Fruit fly (Drosophila melanogaster) whole organism, embryonic: ENCODE results near the gene CG9269.

Source experiments
- ATbp ChIP-seq: fragments of 200-800 bp; sonication (Bioruptor generic); optimal IDR thresholded peaks from 2 replicates; lab custom pipeline; 2017; ENCODE audit warnings: missing biosample characterization, mild to moderate bottlenecking, missing genetic modification characterization, missing genetic modification reagents
- Atf-2 ChIP-seq: fragments of 200-800 bp; sonication (Bioruptor generic); optimal IDR thresholded peaks from 2 replicates; lab custom pipeline; 2016; ENCODE audit warnings: missing biosample characterization, missing genetic modification characterization
- B-H2 ChIP-seq: fragments of 200-800 bp; sonication (Bioruptor generic); optimal IDR thresholded peaks from 2 replicates; lab custom pipeline; 2018; ENCODE audit warnings: missing biosample characterization, mild to moderate bottlenecking, missing genetic modification characterization
- CG15269 ChIP-seq: fragments of 200-800 bp; sonication (Bioruptor generic); optimal IDR thresholded peaks from 2 replicates; lab custom pipeline; 2018; ENCODE audit warnings: missing biosample characterization, mild to moderate bottlenecking, missing genetic modification characterization, moderate library complexity
- CG1792 ChIP-seq: fragments of 200-800 bp; sonication (Bioruptor generic); optimal IDR thresholded peaks from 2 replicates; lab custom pipeline; 2016; ENCODE audit warnings: missing biosample characterization, missing genetic modification characterization
- Dbx ChIP-seq: fragments of 200-800 bp; sonication (Bioruptor generic); IDR thresholded peaks from 3 replicates; pipeline ENCODE4 v1.3.6; 2022; ENCODE audit warnings: missing biosample characterization, missing genetic modification characterization
- Ets65A ChIP-seq: fragments of 200-800 bp; sonication (Bioruptor generic); peaks from one replicate; lab custom pipeline; 2016; ENCODE audit warnings: missing biosample characterization, missing genetic modification characterization
- H2.0 ChIP-seq: fragments of 200-800 bp; sonication (Bioruptor generic); IDR thresholded peaks from 2 replicates; pipeline ENCODE4 v1.3.6; 2022; ENCODE audit warnings: missing biosample characterization, missing genetic modification characterization
- Lpt ChIP-seq: fragments of >200 bp; optimal IDR thresholded peaks from 2 replicates; lab custom pipeline; 2018; ENCODE audit warnings: missing biosample characterization, missing genetic modification characterization
- Med ChIP-seq: fragments of 200-800 bp; sonication (Bioruptor generic); peaks from one replicate; lab custom pipeline; 2016; ENCODE audit warnings: missing biosample characterization, missing genetic modification characterization, mild to moderate bottlenecking, inconsistent platforms, moderate library complexity
- crol ChIP-seq: fragments of 200-800 bp; sonication (Bioruptor generic); IDR thresholded peaks from 2 replicates; pipeline ENCODE4 v1.3.6; 2022; ENCODE audit warnings: missing biosample characterization, missing genetic modification characterization
- danr ChIP-seq: fragments of 200-800 bp; sonication (Bioruptor generic); IDR thresholded peaks from 2 replicates; pipeline ENCODE4 v1.3.6; 2022; ENCODE audit warnings: missing biosample characterization, missing genetic modification characterization
- lilli ChIP-seq: fragments of 200-800 bp; sonication (Bioruptor generic); optimal IDR thresholded peaks from 3 replicates; lab custom pipeline; 2016; ENCODE audit warnings: missing biosample characterization, missing genetic modification characterization
- mam ChIP-seq: fragments of 200-800 bp; sonication (Bioruptor generic); optimal IDR thresholded peaks from 3 replicates; lab custom pipeline; 2016; ENCODE audit warnings: missing biosample characterization, missing genetic modification characterization
- wor ChIP-seq: fragments of 200-800 bp; sonication (Bioruptor generic); IDR thresholded peaks from 2 replicates; pipeline ENCODE4 v1.3.6; 2022; ENCODE audit warnings: missing biosample characterization, missing genetic modification characterization

Gene CG9269

DNA sequence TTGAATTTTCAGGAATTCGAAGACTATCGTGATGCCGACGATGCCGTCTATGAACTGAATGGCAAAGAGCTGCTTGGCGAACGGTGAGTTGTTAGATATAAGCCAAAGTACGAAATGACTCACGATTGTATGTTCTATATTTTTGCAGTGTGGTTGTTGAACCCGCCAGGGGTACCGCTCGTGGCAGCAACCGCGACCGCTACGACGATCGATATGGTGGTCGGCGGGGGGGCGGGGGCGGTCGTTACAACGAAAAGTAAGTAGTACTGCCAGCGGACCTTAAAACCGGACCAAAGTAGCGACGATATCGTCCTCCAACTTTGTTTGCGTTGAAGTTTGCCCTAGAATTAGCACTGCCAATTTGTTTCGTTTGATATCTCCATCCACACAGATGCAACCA, 46.4 kb downstream of the CG9269 start:
- peak; percentile 60 for TF ChIP-seq crol (GFP tag; lab: Robert Waterston, UW)
- no peak for TF ChIP-seq B-H2 (GFP tag; lab: Kevin White, UChicago)
- TF ChIP-seq danr, result 0 out of 2 replicates have a peak, but pooled peaks have one; percentile 7
- no peak for TF ChIP-seq H2.0 (GFP tag; lab: Robert Waterston, UW)
- no peak for TF ChIP-seq Atf-2 (GFP tag; lab: Kevin White, UChicago)
- peak; percentile 64 for TF ChIP-seq Ets65A (GFP tag; lab: Kevin White, UChicago)
- 0 out of 3 replicates have a peak, but pooled peaks have one; percentile 12 for TF ChIP-seq Dbx (GFP tag; lab: Robert Waterston, UW)
- no peak for TF ChIP-seq wor (GFP tag; lab: Robert Waterston, UW)
- no peak for TF ChIP-seq CG15269 (tag; lab: Kevin White, UChicago)

DNA sequence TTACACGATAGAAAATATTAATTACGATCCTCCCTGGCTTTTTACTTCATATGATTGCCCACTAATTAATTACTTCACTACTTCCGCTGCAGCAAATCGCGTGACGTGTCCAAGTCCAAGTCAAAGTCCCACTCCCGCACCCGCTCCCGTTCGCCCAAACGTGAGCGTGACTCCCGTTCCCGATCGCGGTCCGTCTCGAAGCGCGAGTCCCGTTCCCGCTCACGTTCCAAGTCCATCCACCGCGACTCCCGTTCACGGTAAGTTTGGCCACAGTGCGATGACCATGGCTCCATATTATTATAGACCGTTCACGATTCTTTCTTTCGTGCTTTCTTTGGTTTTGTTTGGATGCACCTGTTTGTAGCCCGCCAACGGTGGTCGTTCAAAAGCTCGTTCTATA, 50.3 kb downstream of the CG9269 start:
- TF ChIP-seq Ets65A (GFP tag; lab: Kevin White, UChicago) (peak; percentile 53), mam (no peak), CG1792 (no peak), Lpt (no peak), Med (GFP tag; lab: Kevin White, UChicago) (peak; percentile 43), lilli (no peak), ATbp (GFP tag; lab: Kevin White, UChicago) (no peak)
